Worm (Caenorhabditis elegans) whole organism, early embryonic: ENCODE data around the gene mlc-3.

Experiments used
- B0310.2 ChIP-seq: sonication (generic microtip); optimal IDR thresholded peaks from 2 replicates; lab custom pipeline; 2016; ENCODE audit warnings: mild to moderate bottlenecking, missing genetic modification characterization, missing compliant biosample characterization
- F13C5.2 ChIP-seq: sonication (generic microtip); optimal IDR thresholded peaks from 2 replicates; lab custom pipeline; 2017; ENCODE audit warnings: mild to moderate bottlenecking, missing genetic modification characterization, inconsistent platforms, missing compliant biosample characterization
- aly-1 ChIP-seq: sonication (generic microtip); optimal IDR thresholded peaks from 2 replicates; lab custom pipeline; 2016; ENCODE audit warnings: missing genetic modification characterization, missing compliant biosample characterization
- ama-1 ChIP-seq: fragments of 150-350 bp; optimal IDR thresholded peaks from 2 replicates; lab custom pipeline; 2014
- ceh-13 ChIP-seq: fragments of 200-800 bp; sonication (Bioruptor generic); optimal IDR thresholded peaks from 2 replicates; lab custom pipeline; 2018; ENCODE audit warnings: mild to moderate bottlenecking, missing genetic modification characterization, missing compliant biosample characterization
- ceh-36 ChIP-seq: sonication (generic microtip); optimal IDR thresholded peaks from 2 replicates; lab custom pipeline; 2016; ENCODE audit warnings: missing genetic modification characterization, inconsistent platforms, missing compliant biosample characterization
- ets-7 ChIP-seq: sonication (generic microtip); optimal IDR thresholded peaks from 2 replicates; lab custom pipeline; 2016; ENCODE audit warnings: missing genotype, missing genetic modification characterization, missing compliant biosample characterization
- flt-1 ChIP-seq: fragments of 200-800 bp; sonication (Bioruptor generic); IDR thresholded peaks from 2 replicates; pipeline ENCODE4 v1.3.6; 2022; ENCODE audit warnings: missing genetic modification characterization, missing compliant biosample characterization
- hmbx-1 ChIP-seq: sonication (generic microtip); optimal IDR thresholded peaks from 2 replicates; lab custom pipeline; 2016; ENCODE audit warnings: mild to moderate bottlenecking, missing genetic modification characterization, missing compliant biosample characterization
- hmg-4 ChIP-seq: fragments of 200-800 bp; sonication (Bioruptor generic); optimal IDR thresholded peaks from 2 replicates; lab custom pipeline; 2018; ENCODE audit warnings: mild to moderate bottlenecking, missing genetic modification characterization, missing compliant biosample characterization
- hnd-1 ChIP-seq: sonication (generic microtip); optimal IDR thresholded peaks from 2 replicates; lab custom pipeline; 2016; ENCODE audit warnings: missing genetic modification characterization, missing compliant biosample characterization
- pes-1 ChIP-seq: fragments of 200-800 bp; sonication (Bioruptor generic); IDR thresholded peaks from 2 replicates; pipeline ENCODE4 v1.3.6; 2022; ENCODE audit warnings: missing genetic modification reagents, missing genetic modification characterization, missing compliant biosample characterization
- scrt-1 ChIP-seq: fragments of 200-800 bp; sonication (Bioruptor generic); IDR thresholded peaks from 2 replicates; pipeline ENCODE4 v1.3.6; 2022; ENCODE audit warnings: missing genetic modification characterization, missing compliant biosample characterization
- sea-1 ChIP-seq: fragments of 200-800 bp; sonication (Bioruptor generic); conservative IDR thresholded peaks from 2 replicates; pipeline ENCODE4 v1.3.6; 2022; ENCODE audit warnings: missing genetic modification characterization, missing compliant biosample characterization
- tbx-11 ChIP-seq: fragments of 200-800 bp; sonication (Bioruptor generic); IDR thresholded peaks from 2 replicates; pipeline ENCODE4 v1.3.6; 2022; ENCODE audit warnings: missing genetic modification characterization, missing compliant biosample characterization
- tbx-37 ChIP-seq: fragments of 200-800 bp; sonication (Bioruptor generic); conservative IDR thresholded peaks from 2 replicates; pipeline ENCODE4 v1.3.6; 2022; ENCODE audit warnings: missing genetic modification reagents, missing genetic modification characterization, missing compliant biosample characterization
- tra-4 ChIP-seq: sonication (generic microtip); optimal IDR thresholded peaks from 2 replicates; lab custom pipeline; 2017; ENCODE audit warnings: missing genetic modification characterization, missing compliant biosample characterization

The mlc-3 gene

ce11 chrIII:5564799-5565198 is at the start of gene mlc-3:
Gene mlc-3, plus strand, starts transcription at chrIII:5565025.
- TF ChIP-seq hmg-4 (peak; percentile 12), flt-1 (no peak), ceh-36 (tag; lab: Kevin White, UChicago) (no peak), tbx-37 (GFP tag; lab: Robert Waterston, UW) (0 out of 2 replicates have a peak, but pooled peaks have one; percentile 2), ama-1 (no peak), pes-1 (GFP tag; lab: Robert Waterston, UW) (no peak), aly-1 (no peak), ceh-13 (no peak), hmbx-1 (tag; lab: Kevin White, UChicago) (no peak)

DNA sequence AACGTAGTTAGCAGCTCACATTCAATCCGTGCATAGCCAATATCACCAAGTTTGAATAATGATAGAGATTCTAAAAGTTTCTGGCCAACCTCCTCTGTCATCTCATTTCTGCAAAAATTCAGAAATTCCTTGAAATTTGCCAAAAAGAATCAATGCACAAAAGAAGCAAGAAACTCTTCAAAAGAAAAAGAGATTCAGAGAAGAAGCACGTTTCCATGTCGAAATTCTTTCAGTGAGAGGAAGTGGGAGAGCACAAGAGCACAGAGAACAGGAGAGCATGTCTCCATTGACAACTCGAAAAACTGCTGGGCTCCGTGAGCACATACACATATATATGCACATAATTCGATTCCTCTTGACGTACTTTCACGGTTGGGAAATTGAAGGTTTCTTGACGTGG is 47.4 kb upstream of the mlc-3 start, which contains the start of gene nekl-4:
Gene nekl-4, minus strand, starts transcription at position 101 of the 400 bp plus-strand sequence.
- TF ChIP-seq ceh-36 (tag; lab: Kevin White, UChicago) (no peak), aly-1 (no peak), scrt-1 (GFP tag; lab: Robert Waterston, UW) (no peak), ets-7 (no peak), F13C5.2 (tag; lab: Kevin White, UChicago) (no peak), ama-1 (no peak), flt-1 (no peak), hmg-4 (no peak), tbx-11 (GFP tag; lab: Robert Waterston, UW) (no peak), B0310.2 (tag; lab: Kevin White, UChicago) (no peak)

- TF ChIP-seq ama-1 (no peak), tbx-37 (GFP tag; lab: Robert Waterston, UW) (no peak), sea-1 (GFP tag; lab: Robert Waterston, UW) (no peak), F13C5.2 (tag; lab: Kevin White, UChicago) (no peak), ceh-36 (tag; lab: Kevin White, UChicago) (no peak), flt-1 (no peak), aly-1 (no peak), hmbx-1 (tag; lab: Kevin White, UChicago) (no peak), tbx-11 (GFP tag; lab: Robert Waterston, UW) (no peak), B0310.2 (tag; lab: Kevin White, UChicago) (no peak), hnd-1 (no peak), tra-4 (tag; lab: Kevin White, UChicago) (no peak), ceh-13 (no peak), ets-7 (no peak), hmg-4 (no peak), pes-1 (GFP tag; lab: Robert Waterston, UW) (no peak), scrt-1 (GFP tag; lab: Robert Waterston, UW) (no peak)
Observed at ce11 chrIII:5521930-5522329, 42.9 kb upstream of the mlc-3 start, which contains the start of gene D1044.4. Gene D1044.4, minus strand, starts transcription at chrIII:5522030.

DNA sequence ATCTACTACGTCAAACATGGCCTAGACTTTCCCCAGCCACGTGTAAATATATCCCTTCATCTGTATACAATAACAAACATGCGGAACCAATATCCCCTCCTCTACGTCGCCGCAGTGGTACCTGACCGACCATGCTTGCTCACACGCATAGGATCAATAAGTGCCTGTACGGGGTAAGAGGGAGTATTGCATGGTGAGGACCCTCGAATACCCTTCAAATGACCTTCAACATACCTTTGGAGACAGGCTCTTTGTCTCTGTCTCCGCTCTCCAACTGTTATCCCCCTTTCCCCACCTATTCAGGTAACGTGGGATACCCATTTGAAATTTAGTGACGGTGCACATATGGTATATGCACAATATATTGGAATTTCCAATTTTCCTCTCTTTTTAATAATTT is 38.9 kb upstream of the mlc-3 start, which contains the start of gene dex-1:
Gene dex-1, plus strand, starts transcription at position 132 of the 400 bp plus-strand sequence.
- TF ChIP-seq ceh-36 (tag; lab: Kevin White, UChicago) = no peak
- TF ChIP-seq ama-1 = no peak
- no peak for TF ChIP-seq F13C5.2 (tag; lab: Kevin White, UChicago)
- no peak for TF ChIP-seq hmbx-1 (tag; lab: Kevin White, UChicago)
- no peak for TF ChIP-seq hmg-4
- TF ChIP-seq tbx-37 (GFP tag; lab: Robert Waterston, UW) = no peak
- TF ChIP-seq sea-1 (GFP tag; lab: Robert Waterston, UW) = no peak
- TF ChIP-seq tra-4 (tag; lab: Kevin White, UChicago) = no peak
- TF ChIP-seq ets-7 = no peak
- no peak for TF ChIP-seq aly-1

- TF ChIP-seq B0310.2 (tag; lab: Kevin White, UChicago) (no peak), ceh-36 (tag; lab: Kevin White, UChicago) (no peak), sea-1 (GFP tag; lab: Robert Waterston, UW) (no peak), hmbx-1 (tag; lab: Kevin White, UChicago) (no peak), tbx-11 (GFP tag; lab: Robert Waterston, UW) (no peak)
Observed at ce11 chrIII:5541777-5542176, 23.0 kb upstream of the mlc-3 start.

DNA sequence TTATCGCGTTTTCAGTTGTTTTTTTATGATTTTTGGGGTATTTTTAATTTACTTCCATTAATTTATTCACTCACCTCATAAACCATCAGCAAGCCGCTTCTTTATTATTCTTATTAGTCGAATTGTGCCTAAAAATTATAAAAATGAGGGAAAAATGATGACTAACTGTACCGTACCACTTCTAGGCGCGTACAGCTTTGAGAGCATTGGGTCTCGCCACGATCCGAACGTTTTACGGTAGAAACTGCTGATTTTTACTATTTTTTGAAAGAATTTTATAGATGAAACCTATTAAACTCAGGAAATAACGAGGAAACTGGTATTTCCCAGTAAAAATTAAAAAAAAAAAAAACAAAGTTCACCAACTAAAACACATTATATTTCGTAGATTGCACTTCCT is 21.8 kb upstream of the mlc-3 start, which contains the start of gene D1044.6:
Gene D1044.6, minus strand, starts transcription at position 128 of the 400 bp plus-strand sequence.
- no peak for TF ChIP-seq ama-1
- no peak for TF ChIP-seq ets-7
- no peak for TF ChIP-seq hmg-4
- no peak for TF ChIP-seq hmbx-1 (tag; lab: Kevin White, UChicago)
- no peak for TF ChIP-seq scrt-1 (GFP tag; lab: Robert Waterston, UW)
- no peak for TF ChIP-seq aly-1
- TF ChIP-seq pes-1 (GFP tag; lab: Robert Waterston, UW) = no peak
- TF ChIP-seq flt-1 = no peak
- no peak for TF ChIP-seq B0310.2 (tag; lab: Kevin White, UChicago)
- TF ChIP-seq sea-1 (GFP tag; lab: Robert Waterston, UW) = no peak

DNA sequence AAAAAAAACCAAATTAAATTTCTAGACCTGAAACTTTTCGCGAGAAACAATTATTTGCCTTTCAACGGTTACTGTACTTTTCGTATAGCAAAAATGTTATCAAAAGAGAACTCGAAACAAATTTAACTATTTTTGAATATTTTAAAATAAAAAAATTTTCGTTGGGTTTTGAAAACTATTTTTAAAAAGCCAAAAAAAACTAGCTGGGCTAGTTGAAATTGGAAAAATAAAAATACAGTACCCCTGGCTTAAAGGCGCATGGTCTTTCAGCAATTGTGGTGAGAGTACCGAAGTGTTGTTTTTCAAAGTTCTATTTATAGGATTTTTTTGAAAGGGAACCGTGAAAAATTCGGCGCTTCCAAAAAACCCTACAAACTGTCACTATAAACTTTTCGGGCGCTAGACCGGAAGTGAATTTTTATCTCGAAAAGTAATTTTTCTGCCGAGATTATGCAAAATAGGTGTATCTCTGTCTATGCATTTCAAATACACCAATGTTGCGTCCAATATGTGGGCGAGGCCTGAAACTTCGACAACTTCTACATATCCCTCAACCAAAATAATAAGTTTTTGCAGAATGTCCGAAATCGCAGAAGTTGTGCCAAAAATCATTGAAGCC is 21.0 kb upstream of the mlc-3 start, which contains the start of gene D1044.1:
Gene D1044.1, plus strand, starts transcription at position 569 of the 619 bp plus-strand sequence.
- no peak for TF ChIP-seq ceh-36 (tag; lab: Kevin White, UChicago)
- TF ChIP-seq sea-1 (GFP tag; lab: Robert Waterston, UW) = no peak
- no peak for TF ChIP-seq aly-1
- no peak for TF ChIP-seq hmg-4
- TF ChIP-seq hnd-1 = no peak
- TF ChIP-seq B0310.2 (tag; lab: Kevin White, UChicago) = no peak
- no peak for TF ChIP-seq tra-4 (tag; lab: Kevin White, UChicago)
- TF ChIP-seq pes-1 (GFP tag; lab: Robert Waterston, UW) = no peak
- no peak for TF ChIP-seq ets-7
- TF ChIP-seq flt-1 = no peak
- no peak for TF ChIP-seq F13C5.2 (tag; lab: Kevin White, UChicago)

DNA sequence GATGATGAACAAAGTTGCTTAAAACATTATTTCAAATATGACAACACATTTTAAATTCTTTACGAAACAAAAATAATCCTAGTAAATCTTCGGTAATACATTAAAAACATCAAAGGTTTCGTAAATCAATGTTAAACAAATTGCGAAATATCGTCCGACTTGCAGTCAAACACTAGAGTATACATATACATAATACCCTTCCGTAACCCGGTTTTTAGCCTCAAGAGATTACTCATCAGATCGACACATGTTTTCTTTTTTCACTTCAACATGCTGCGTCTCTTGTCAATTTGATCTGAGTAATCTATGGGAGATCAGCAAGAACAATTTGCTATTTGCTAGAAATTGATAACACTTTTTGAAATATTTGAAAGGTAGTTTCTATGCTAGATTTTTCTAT is 18.5 kb upstream of the mlc-3 start:
- TF ChIP-seq hmg-4 = no peak
- TF ChIP-seq sea-1 (GFP tag; lab: Robert Waterston, UW) = no peak
- no peak for TF ChIP-seq tra-4 (tag; lab: Kevin White, UChicago)
- no peak for TF ChIP-seq hmbx-1 (tag; lab: Kevin White, UChicago)
- TF ChIP-seq ceh-13 = no peak
